Fruit fly (Drosophila melanogaster) whole organism, pupa: ENCODE data around the gene CG42538.

ENCODE experiments used
- CG12605 ChIP-seq: fragments of 200-800 bp; sonication (Bioruptor generic); IDR thresholded peaks from 2 replicates; pipeline ENCODE4 v1.3.6; 2022; ENCODE audit warnings: missing biosample characterization, missing genetic modification characterization
- EcR ChIP-seq: fragments of 200-800 bp; sonication (Bioruptor generic); optimal IDR thresholded peaks from 3 replicates; lab custom pipeline; 2019; ENCODE audit warnings: missing biosample characterization, missing genetic modification characterization, mild to moderate bottlenecking, moderate library complexity, missing genetic modification reagents
- Pif1A ChIP-seq: fragments of 200-800 bp; sonication (Bioruptor generic); optimal IDR thresholded peaks from 3 replicates; lab custom pipeline; 2016; ENCODE audit warnings: missing biosample characterization, missing genetic modification characterization

dm6 chr3L:16083693-16084092 lies 49.4 kb downstream of the CG42538 start, which contains the start of gene CG13075:
- TF ChIP-seq EcR: no peak
- no peak for TF ChIP-seq Pif1A (GFP tag; lab: Kevin White, UChicago)
- no peak for TF ChIP-seq CG12605 (GFP tag; lab: Robert Waterston, UW)
